Worm (Caenorhabditis elegans) whole organism, L1 larva: ENCODE data around the gene fmo-4.
A peak's percentile ranks its signal among the peaks of the same experiment; 100 is the strongest.

Source experiments
- C04F5.9 ChIP-seq: sonication (generic microtip); optimal IDR thresholded peaks from 2 replicates; lab custom pipeline; 2016; ENCODE audit warnings: missing genetic modification characterization, missing compliant biosample characterization
- C34B4.2 ChIP-seq: sonication (generic microtip); optimal IDR thresholded peaks from 2 replicates; lab custom pipeline; 2017; ENCODE audit warnings: mild to moderate bottlenecking, missing genetic modification characterization, missing compliant biosample characterization
- F16B12.6 ChIP-seq: fragments of 150-350 bp; optimal IDR thresholded peaks from 2 replicates; lab custom pipeline; 2014; ENCODE audit warnings: missing biosample characterization, missing genetic modification characterization
- alr-1 ChIP-seq: fragments of 200-800 bp; sonication (Bioruptor generic); optimal IDR thresholded peaks from 2 replicates; lab custom pipeline; 2018; ENCODE audit warnings: borderline replicate concordance, mild to moderate bottlenecking, missing genetic modification characterization, missing compliant biosample characterization
- aly-2 ChIP-seq: fragments of 150-350 bp; optimal IDR thresholded peaks from 2 replicates; lab custom pipeline; 2014; ENCODE audit warnings: missing biosample characterization, missing genetic modification characterization
- ceh-63 ChIP-seq: fragments of 200-800 bp; sonication (Bioruptor generic); optimal IDR thresholded peaks from 2 replicates; lab custom pipeline; 2018; ENCODE audit warnings: mild to moderate bottlenecking, missing genetic modification characterization, missing compliant biosample characterization
- ceh-90 ChIP-seq: sonication (generic microtip); optimal IDR thresholded peaks from 2 replicates; lab custom pipeline; 2016; ENCODE audit warnings: missing genetic modification characterization, missing compliant biosample characterization
- ces-1 ChIP-seq: fragments of 150-350 bp; optimal IDR thresholded peaks from 2 replicates; lab custom pipeline; 2014; ENCODE audit warnings: missing biosample characterization, missing genetic modification reagents, missing genetic modification characterization
- dsc-1 ChIP-seq: sonication (generic microtip); optimal IDR thresholded peaks from 2 replicates; lab custom pipeline; 2016; ENCODE audit warnings: mild to moderate bottlenecking, missing genetic modification characterization, missing compliant biosample characterization
- efl-3 ChIP-seq: fragments of 200-800 bp; sonication (Bioruptor generic); optimal IDR thresholded peaks from 2 replicates; lab custom pipeline; 2018; ENCODE audit warnings: mild to moderate bottlenecking, missing genetic modification characterization, missing compliant biosample characterization
- egl-13 ChIP-seq: sonication (generic microtip); optimal IDR thresholded peaks from 2 replicates; lab custom pipeline; 2016; ENCODE audit warnings: missing genotype, missing genetic modification reagents, missing genetic modification characterization, missing compliant biosample characterization
- elt-2 ChIP-seq: sonication (generic microtip); optimal IDR thresholded peaks from 2 replicates; lab custom pipeline; 2016; ENCODE audit warnings: missing genetic modification characterization, mild to moderate bottlenecking, inconsistent platforms, missing compliant biosample characterization, missing genetic modification reagents
- ets-5 ChIP-seq: fragments of 200-800 bp; sonication (Bioruptor generic); IDR thresholded peaks from 2 replicates; pipeline ENCODE4 v1.3.6; 2022; ENCODE audit warnings: missing genetic modification characterization, missing compliant biosample characterization
- hlh-17 ChIP-seq: fragments of 200-800 bp; sonication (Bioruptor generic); optimal IDR thresholded peaks from 2 replicates; lab custom pipeline; 2018; ENCODE audit warnings: missing genetic modification characterization, mild to moderate bottlenecking, missing compliant biosample characterization, moderate library complexity, borderline replicate concordance
- hlh-4 ChIP-seq: sonication (generic microtip); optimal IDR thresholded peaks from 2 replicates; lab custom pipeline; 2016; ENCODE audit warnings: mild to moderate bottlenecking, missing genetic modification characterization, missing compliant biosample characterization
- isw-1 ChIP-seq: fragments of 200-800 bp; sonication (Bioruptor generic); IDR thresholded peaks from 2 replicates; pipeline ENCODE4 v1.3.6; 2022; ENCODE audit warnings: missing genetic modification characterization, missing compliant biosample characterization
- jun-1 ChIP-seq: fragments of 150-350 bp; optimal IDR thresholded peaks from 2 replicates; lab custom pipeline; 2014; ENCODE audit warnings: missing biosample characterization, missing genetic modification reagents, missing genetic modification characterization
- lin-35 ChIP-seq, 2 experiments: fragments of 150-350 bp; optimal IDR thresholded peaks; 2 replicates each; lab custom pipeline; 2014; ENCODE audit warnings: missing biosample characterization in 2 of 2, missing genetic modification characterization in 2 of 2, missing genetic modification reagents in 2 of 2
- lsy-2 ChIP-seq, 2 experiments: fragments of 150-350 bp; optimal IDR thresholded peaks; 2 replicates each; lab custom pipeline; 2014; ENCODE audit warnings: missing biosample characterization in 2 of 2, missing genetic modification characterization in 2 of 2
- mep-1 ChIP-seq: fragments of 150-350 bp; optimal IDR thresholded peaks from 2 replicates; lab custom pipeline; 2014; ENCODE audit warnings: missing biosample characterization, missing genetic modification characterization
- nhr-20 ChIP-seq: sonication (generic microtip); optimal IDR thresholded peaks from 2 replicates; lab custom pipeline; 2016; ENCODE audit warnings: mild to moderate bottlenecking, missing genetic modification characterization, missing compliant biosample characterization
- nhr-237 ChIP-seq: fragments of 150-350 bp; optimal IDR thresholded peaks from 2 replicates; lab custom pipeline; 2014; ENCODE audit warnings: missing biosample characterization, missing genetic modification characterization
- nhr-77 ChIP-seq: fragments of 150-350 bp; optimal IDR thresholded peaks from 2 replicates; lab custom pipeline; 2014; ENCODE audit warnings: missing biosample characterization, missing genetic modification characterization
- nhr-84 ChIP-seq: sonication (generic microtip); optimal IDR thresholded peaks from 2 replicates; lab custom pipeline; 2017; ENCODE audit warnings: missing biosample characterization, missing genetic modification characterization
- nhr-85 ChIP-seq: sonication (generic microtip); peaks from one replicate; lab custom pipeline; 2016; ENCODE audit warnings: missing genetic modification characterization, inconsistent platforms, missing compliant biosample characterization
- nhr-90 ChIP-seq: sonication (generic microtip); optimal IDR thresholded peaks from 2 replicates; lab custom pipeline; 2016; ENCODE audit warnings: mild to moderate bottlenecking, missing genetic modification characterization, missing compliant biosample characterization; ENCODE audit not compliant: poor library complexity
- pqm-1 ChIP-seq: sonication (generic microtip); optimal IDR thresholded peaks from 3 replicates; lab custom pipeline; 2017; ENCODE audit warnings: missing biosample characterization, missing genetic modification characterization
- rnt-1 ChIP-seq: sonication (generic microtip); optimal IDR thresholded peaks from 2 replicates; lab custom pipeline; 2016; ENCODE audit warnings: mild to moderate bottlenecking, missing genetic modification characterization, moderate library complexity, missing compliant biosample characterization
- skn-1 ChIP-seq: fragments of 150-350 bp; optimal IDR thresholded peaks from 2 replicates; lab custom pipeline; 2014; ENCODE audit warnings: missing biosample characterization, missing genetic modification characterization
- snpc-4 ChIP-seq: fragments of 150-350 bp; optimal IDR thresholded peaks from 2 replicates; lab custom pipeline; 2014; ENCODE audit warnings: missing biosample characterization, missing genetic modification characterization
- snu-23 ChIP-seq: sonication (generic microtip); optimal IDR thresholded peaks from 2 replicates; lab custom pipeline; 2016; ENCODE audit warnings: missing genetic modification characterization, missing compliant biosample characterization
- sox-4 ChIP-seq: sonication (generic microtip); optimal IDR thresholded peaks from 2 replicates; lab custom pipeline; 2016; ENCODE audit warnings: missing genetic modification characterization, missing compliant biosample characterization
- sptf-1 ChIP-seq: fragments of 150-350 bp; optimal IDR thresholded peaks from 2 replicates; lab custom pipeline; 2014; ENCODE audit warnings: missing biosample characterization, missing genetic modification characterization
- tlp-1 ChIP-seq: fragments of 150-350 bp; optimal IDR thresholded peaks from 2 replicates; lab custom pipeline; 2014; ENCODE audit warnings: missing biosample characterization, missing genetic modification characterization
- unc-98 ChIP-seq: fragments of 200-800 bp; sonication (Bioruptor generic); IDR thresholded peaks from 2 replicates; pipeline ENCODE4 v1.3.6; 2022; ENCODE audit warnings: missing genetic modification characterization, missing compliant biosample characterization
- xbp-1 ChIP-seq: sonication (generic microtip); optimal IDR thresholded peaks from 2 replicates; lab custom pipeline; 2016; ENCODE audit warnings: missing genetic modification characterization, missing compliant biosample characterization
- zag-1 ChIP-seq: fragments of 150-350 bp; optimal IDR thresholded peaks from 2 replicates; lab custom pipeline; 2014; ENCODE audit warnings: missing biosample characterization, missing genetic modification characterization
- zip-4 ChIP-seq: fragments of 200-800 bp; sonication (Bioruptor generic); optimal IDR thresholded peaks from 2 replicates; lab custom pipeline; 2018; ENCODE audit warnings: mild to moderate bottlenecking, missing genetic modification characterization, moderate library complexity, missing compliant biosample characterization
- ztf-11 ChIP-seq, 2 experiments: sonication (generic microtip); optimal IDR thresholded peaks; 2 replicates each; lab custom pipeline; 2016 to 2017; ENCODE audit warnings: missing genetic modification characterization in 2 of 2, missing biosample characterization in 1 of 2, missing compliant biosample characterization in 1 of 2
- ztf-4 ChIP-seq: fragments of 150-350 bp; optimal IDR thresholded peaks from 2 replicates; lab custom pipeline; 2014; ENCODE audit warnings: missing biosample characterization, missing genetic modification characterization

The fmo-4 gene

ce11 chrV:13580696-13581095 lies 25.8 kb downstream of the fmo-4 start, which contains the start of gene C50B8.5:
TSS of gene C50B8.5 (plus strand) at chrV:13580968.
- TF ChIP-seq sptf-1 (tag; lab: Kevin White, UChicago) (no peak), elt-2 (tag; lab: Kevin White, UChicago) (peak; percentile 42), zag-1 (tag; lab: Kevin White, UChicago) (no peak), unc-98 (GFP tag; lab: Robert Waterston, UW) (no peak), rnt-1 (tag; lab: Kevin White, UChicago) (no peak), isw-1 (GFP tag; lab: Robert Waterston, UW) (no peak), ztf-11 (tag; optimal IDR thresholded peaks at IDR 0.05; lab: Kevin White, UChicago) (no peak), skn-1 (tag; lab: Kevin White, UChicago) (no peak)
- TF ChIP-seq, all 84 proteins: peak for 1

- TF ChIP-seq elt-2 (tag; lab: Kevin White, UChicago) (peak; percentile 39), dsc-1 (tag; lab: Kevin White, UChicago) (no peak)
- TF ChIP-seq, all 84 proteins: peak for 1
Observed at ce11 chrV:13578637-13579036, 27.9 kb downstream of the fmo-4 start, which contains the start of gene C50B8.6. TSS of gene C50B8.6 (plus strand) at chrV:13578972.

- TF ChIP-seq C34B4.2 (tag; lab: Kevin White, UChicago) (no peak), nhr-85 (tag; lab: Kevin White, UChicago) (no peak), F16B12.6 (tag; lab: Kevin White, UChicago) (no peak), ces-1 (no peak), C04F5.9 (tag; lab: Kevin White, UChicago) (no peak), mep-1 (tag; lab: Kevin White, UChicago) (no peak), ceh-90 (tag; lab: Kevin White, UChicago) (no peak), egl-13 (tag; lab: Kevin White, UChicago) (no peak), lin-35 (GFP tag; optimal IDR thresholded peaks at IDR 0.05; lab: Kevin White, UChicago) (no peak), lsy-2 (tag; optimal IDR thresholded peaks at IDR 0.05; lab: Kevin White, UChicago) (no peak)
- TF ChIP-seq, all 84 proteins: peak for 0
Observed at ce11 chrV:13577463-13577862, 29.0 kb downstream of the fmo-4 start.

- no peak for TF ChIP-seq aly-2 (tag; lab: Kevin White, UChicago)
- TF ChIP-seq nhr-90 (tag; lab: Kevin White, UChicago), result no peak
- TF ChIP-seq elt-2 (tag; lab: Kevin White, UChicago), result peak; percentile 62
- no peak for TF ChIP-seq ceh-63 (GFP tag; lab: Kevin White, UChicago)
- TF ChIP-seq lin-35 (GFP tag; optimal IDR thresholded peaks at IDR 0.05; lab: Kevin White, UChicago), result peak in 1 of 2 experiments; percentile 43
- TF ChIP-seq zip-4, result no peak
- TF ChIP-seq jun-1 (tag; lab: Kevin White, UChicago), result peak; percentile 3
- peak; percentile 66 for TF ChIP-seq pqm-1
Observed at ce11 chrV:13576828-13577227, 29.7 kb downstream of the fmo-4 start.

ce11 chrV:13575866-13576265 lies 30.6 kb downstream of the fmo-4 start:
- no peak for TF ChIP-seq hlh-4 (tag; lab: Kevin White, UChicago)
- TF ChIP-seq F16B12.6 (tag; lab: Kevin White, UChicago), result no peak
- TF ChIP-seq sox-4 (tag; lab: Kevin White, UChicago), result no peak
- no peak for TF ChIP-seq zip-4
- no peak for TF ChIP-seq efl-3 (GFP tag; lab: Kevin White, UChicago)
- no peak for TF ChIP-seq snpc-4 (tag; lab: Kevin White, UChicago)
- TF ChIP-seq nhr-84 (tag; lab: Kevin White, UChicago), result no peak
- no peak for TF ChIP-seq skn-1 (tag; lab: Kevin White, UChicago)
- no peak for TF ChIP-seq hlh-17 (GFP tag; lab: Kevin White, UChicago)
- no peak for TF ChIP-seq snu-23 (GFP tag; lab: Kevin White, UChicago)
- no peak for TF ChIP-seq xbp-1 (tag; lab: Kevin White, UChicago)
- no peak for TF ChIP-seq ceh-90 (tag; lab: Kevin White, UChicago)
- TF ChIP-seq nhr-237 (tag; lab: Kevin White, UChicago), result no peak
- TF ChIP-seq ztf-4 (tag; lab: Kevin White, UChicago), result no peak
- no peak for TF ChIP-seq nhr-20
- TF ChIP-seq alr-1 (tag; lab: Kevin White, UChicago), result no peak
- no peak for TF ChIP-seq nhr-77 (tag; lab: Kevin White, UChicago)
- no peak for TF ChIP-seq tlp-1 (tag; lab: Kevin White, UChicago)
- no peak for TF ChIP-seq ets-5 (GFP tag; lab: Robert Waterston, UW)
